Worm (Caenorhabditis elegans): Measurements from ENCODE around the gene nmur-3.

Gene nmur-3

DNA sequence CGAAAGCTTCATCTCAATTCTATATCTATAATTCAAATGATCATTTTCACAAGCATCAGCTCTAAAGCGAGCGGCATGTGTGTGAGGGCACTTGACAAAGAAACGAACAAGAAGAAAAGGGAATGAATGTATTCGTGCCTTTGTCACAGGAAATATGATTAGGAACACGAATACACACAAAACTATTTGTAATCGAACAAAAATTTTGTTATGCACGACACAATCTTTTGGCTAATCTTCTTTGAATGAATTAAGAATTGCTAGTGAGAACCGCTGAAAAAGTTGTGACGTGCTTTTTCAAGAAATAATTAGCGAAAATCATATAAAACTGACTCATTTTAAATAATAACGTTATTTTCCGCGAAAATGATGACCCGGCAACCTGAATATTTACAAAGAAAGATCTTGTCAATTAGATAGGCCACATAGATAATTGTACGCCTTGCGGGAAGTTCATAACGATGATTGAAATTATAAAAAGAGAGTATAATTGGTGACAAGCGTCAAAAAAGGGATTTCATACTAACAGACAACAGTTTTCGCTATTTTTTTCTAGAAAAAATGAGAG, 27.2 kb downstream of the nmur-3 start:
- no peak for TF ChIP-seq egl-27 (tag; optimal IDR thresholded peaks at IDR 0.05)
- TF ChIP-seq nhr-10 (tag; optimal IDR thresholded peaks at IDR 0.05): no peak
- no peak for TF ChIP-seq mbf-1 (tag; optimal IDR thresholded peaks at IDR 0.05)
- no peak for TF ChIP-seq snpc-4 (tag; optimal IDR thresholded peaks at IDR 0.05)

DNA sequence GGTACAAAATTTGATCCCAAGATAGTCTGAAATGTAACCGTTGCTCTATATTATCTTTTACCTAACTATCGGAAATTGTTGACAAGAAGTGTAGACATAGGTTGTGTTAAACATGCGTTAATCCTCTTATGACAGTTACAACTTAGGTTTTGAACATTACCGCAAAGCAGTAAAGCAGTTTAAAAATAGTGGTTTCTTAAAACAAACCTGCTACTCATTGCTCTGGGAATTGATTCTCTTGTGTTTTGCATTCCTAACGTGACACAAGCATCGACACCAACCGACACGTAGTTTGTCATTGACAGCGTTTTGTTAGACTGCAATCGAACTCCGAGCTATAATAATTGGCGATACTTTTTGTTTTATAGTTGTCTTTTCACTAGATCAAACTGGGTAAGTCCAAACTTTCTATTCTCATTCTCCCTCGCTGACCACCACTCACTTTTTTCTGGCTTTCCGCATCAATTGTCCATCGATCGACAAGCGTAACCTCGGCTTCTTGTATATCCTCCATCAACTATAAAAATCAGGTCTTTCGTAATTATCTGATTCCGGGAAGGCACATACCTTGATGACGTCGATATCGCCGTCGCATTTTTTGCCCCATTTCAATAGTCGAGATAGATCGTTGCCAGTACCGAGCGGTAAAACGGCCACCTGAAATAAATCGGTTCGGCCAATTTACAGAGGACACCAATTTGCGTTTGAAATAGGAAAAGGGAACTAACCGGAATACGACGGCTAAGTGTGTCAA, 29.7 kb downstream of the nmur-3 start:
- TF ChIP-seq blmp-1 (tag; optimal IDR thresholded peaks at IDR 0.05; ENCODE audit: insufficient read depth): no peak
- no peak for TF ChIP-seq sma-9 (GFP tag; optimal IDR thresholded peaks at IDR 0.05)
- no peak for TF ChIP-seq sma-9 (tag; optimal IDR thresholded peaks at IDR 0.05)
- no peak for TF ChIP-seq lin-39 (tag; optimal IDR thresholded peaks at IDR 0.05)
- no peak for TF ChIP-seq mdl-1 (tag; optimal IDR thresholded peaks at IDR 0.05)
- no peak for TF ChIP-seq lsy-2 (tag; optimal IDR thresholded peaks at IDR 0.05)
- TF ChIP-seq ceh-16 (tag; optimal IDR thresholded peaks at IDR 0.05): no peak
- TF ChIP-seq skn-1 (tag; optimal IDR thresholded peaks at IDR 0.05): no peak
- TF ChIP-seq lin-11 (tag; optimal IDR thresholded peaks at IDR 0.05): no peak
- no peak for TF ChIP-seq F13H6.1 (tag; optimal IDR thresholded peaks at IDR 0.05)
- TF ChIP-seq gmeb-1 (tag; optimal IDR thresholded peaks at IDR 0.05): no peak
- no peak for TF ChIP-seq egl-27 (tag; optimal IDR thresholded peaks at IDR 0.05)
- TF ChIP-seq unc-39 (tag; optimal IDR thresholded peaks at IDR 0.05): no peak
- no peak for TF ChIP-seq snpc-4 (tag; optimal IDR thresholded peaks at IDR 0.05)
- TF ChIP-seq nhr-237 (tag; optimal IDR thresholded peaks at IDR 0.05): no peak
- no peak for TF ChIP-seq ama-1 (optimal IDR thresholded peaks at IDR 0.05)
- no peak for TF ChIP-seq C34F6.9 (tag; optimal IDR thresholded peaks at IDR 0.05)
- no peak for TF ChIP-seq sma-3 (GFP tag; optimal IDR thresholded peaks at IDR 0.05)
- no peak for TF ChIP-seq ztf-1 (GFP tag; conservative IDR thresholded peaks at IDR 0.05)
- TF ChIP-seq dmd-4 (tag; optimal IDR thresholded peaks at IDR 0.05): no peak
- TF ChIP-seq elt-1 (tag; optimal IDR thresholded peaks at IDR 0.05): no peak

DNA sequence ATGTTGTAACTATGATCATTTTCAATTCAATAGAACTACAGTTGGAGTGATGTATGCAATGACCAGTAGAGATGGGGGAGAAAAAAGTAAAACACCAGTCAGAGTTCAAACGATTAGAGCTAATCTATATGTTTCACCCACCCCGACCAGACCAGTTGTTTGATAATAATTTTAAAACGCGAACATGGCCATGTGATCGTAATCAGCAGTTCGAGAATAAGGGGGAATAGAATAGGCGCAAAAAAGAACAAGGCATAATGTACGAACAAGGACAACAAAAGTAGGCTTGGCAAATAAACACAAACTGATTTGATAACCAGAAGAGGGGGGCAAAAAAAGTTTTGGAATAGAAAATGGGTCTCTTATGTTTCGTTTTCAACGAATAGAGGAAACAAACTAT, 31.8 kb downstream of the nmur-3 start:
- TF ChIP-seq crh-2 (tag; optimal IDR thresholded peaks at IDR 0.05): peak; percentile 41
- no peak for TF ChIP-seq lsy-2 (tag; optimal IDR thresholded peaks at IDR 0.05)
- no peak for TF ChIP-seq mdl-1 (tag; optimal IDR thresholded peaks at IDR 0.05)
- peak; percentile 10 for TF ChIP-seq sma-9 (GFP tag; optimal IDR thresholded peaks at IDR 0.05)
- TF ChIP-seq sma-9 (tag; optimal IDR thresholded peaks at IDR 0.05): no peak
- peak; percentile 27 for TF ChIP-seq F13H6.1 (tag; optimal IDR thresholded peaks at IDR 0.05)
- TF ChIP-seq nhr-25 (tag; optimal IDR thresholded peaks at IDR 0.05): peak; percentile 18
- no peak for TF ChIP-seq ztf-1 (GFP tag; conservative IDR thresholded peaks at IDR 0.05)
- TF ChIP-seq mab-5 (tag; optimal IDR thresholded peaks at IDR 0.05): no peak
- TF ChIP-seq fos-1 (tag; optimal IDR thresholded peaks at IDR 0.05): peak; percentile 68

DNA sequence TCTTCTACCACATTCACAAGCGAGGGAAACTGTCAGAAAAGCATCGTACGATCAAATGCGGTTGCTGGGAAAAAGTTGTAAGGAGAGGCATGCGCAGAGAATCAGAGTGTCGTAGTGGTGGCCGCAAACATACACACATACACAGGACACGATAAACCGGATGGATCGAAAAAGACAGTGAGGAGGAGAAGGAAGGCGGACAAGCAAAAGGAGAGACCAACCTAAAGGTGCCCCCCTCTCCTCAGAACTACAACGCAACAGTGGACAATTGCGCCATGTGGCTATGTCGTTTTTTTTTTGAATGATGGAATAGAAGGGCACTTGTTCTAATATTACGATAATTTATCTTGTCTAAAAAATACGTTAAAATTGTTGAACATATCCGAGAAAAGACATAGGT, 32.2 kb downstream of the nmur-3 start:
- TF ChIP-seq lsy-2 (tag; optimal IDR thresholded peaks at IDR 0.05): no peak
- no peak for TF ChIP-seq zag-1 (tag; optimal IDR thresholded peaks at IDR 0.05)
- TF ChIP-seq crh-2 (tag; optimal IDR thresholded peaks at IDR 0.05): no peak

DNA sequence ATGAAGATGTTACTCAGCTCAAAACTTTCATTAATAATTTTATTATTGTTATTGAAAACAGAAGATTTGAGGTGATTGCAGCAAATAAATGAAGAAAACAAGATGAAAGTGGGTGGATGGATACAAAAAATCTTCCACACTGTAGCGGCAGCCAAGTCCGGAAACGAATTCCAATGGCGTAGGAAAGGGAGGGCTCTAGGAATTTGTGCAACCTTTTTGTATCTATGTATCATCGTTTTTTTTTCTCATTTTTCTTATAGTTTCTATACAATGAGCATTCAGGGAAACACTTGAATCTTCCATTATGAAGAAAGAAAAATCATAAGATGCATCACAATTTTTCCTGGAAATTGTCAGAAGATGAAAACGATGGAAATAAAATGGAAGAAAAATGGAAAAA, 34.2 kb downstream of the nmur-3 start:
- TF ChIP-seq nhr-11 (tag; optimal IDR thresholded peaks at IDR 0.05) (no peak), mdl-1 (tag; optimal IDR thresholded peaks at IDR 0.05) (no peak), nhr-21 (tag; optimal IDR thresholded peaks at IDR 0.05) (no peak), lin-11 (tag; optimal IDR thresholded peaks at IDR 0.05) (no peak), peb-1 (tag; optimal IDR thresholded peaks at IDR 0.05) (no peak), elt-3 (tag; optimal IDR thresholded peaks at IDR 0.05) (no peak), ztf-4 (tag; optimal IDR thresholded peaks at IDR 0.05) (no peak), nhr-10 (tag; optimal IDR thresholded peaks at IDR 0.05) (no peak), snpc-4 (tag; optimal IDR thresholded peaks at IDR 0.05) (no peak), C34F6.9 (tag; optimal IDR thresholded peaks at IDR 0.05) (no peak), nhr-6 (tag; optimal IDR thresholded peaks at IDR 0.05) (no peak), unc-55 (GFP tag; optimal IDR thresholded peaks at IDR 0.05) (no peak), sma-9 (GFP tag; optimal IDR thresholded peaks at IDR 0.05) (no peak), sma-9 (tag; optimal IDR thresholded peaks at IDR 0.05) (no peak), mab-5 (tag; optimal IDR thresholded peaks at IDR 0.05) (no peak), Y55F3AM.14 (GFP tag; optimal IDR thresholded peaks at IDR 0.05) (no peak), egl-27 (tag; optimal IDR thresholded peaks at IDR 0.05) (no peak), ama-1 (optimal IDR thresholded peaks at IDR 0.05) (no peak), ceh-16 (tag; optimal IDR thresholded peaks at IDR 0.05) (no peak), fos-1 (tag; optimal IDR thresholded peaks at IDR 0.05) (no peak)

All from whole organism, L2 larva.